Worm (Caenorhabditis elegans) whole organism, mixed stage, embryonic: ENCODE results near the gene F54E4.4.

Experiments
- bed-3 ChIP-seq: fragments of 200-800 bp; sonication (Bioruptor generic); optimal IDR thresholded peaks from 3 replicates; lab custom pipeline; 2018; ENCODE audit warnings: mild to moderate bottlenecking, missing genetic modification characterization, moderate library complexity, missing compliant biosample characterization
- blmp-1 ChIP-seq: fragments of 150-350 bp; optimal IDR thresholded peaks from 2 replicates; lab custom pipeline; 2014; ENCODE audit warnings: missing biosample characterization, missing genetic modification characterization
- ceh-39 ChIP-seq: fragments of 150-350 bp; optimal IDR thresholded peaks from 2 replicates; lab custom pipeline; 2014; ENCODE audit warnings: missing biosample characterization, missing genetic modification characterization
- ceh-83 ChIP-seq: fragments of 200-800 bp; sonication (Bioruptor generic); optimal IDR thresholded peaks from 2 replicates; lab custom pipeline; 2018; ENCODE audit warnings: mild to moderate bottlenecking, missing genetic modification characterization, missing compliant biosample characterization
- ces-1 ChIP-seq: fragments of 150-350 bp; optimal IDR thresholded peaks from 2 replicates; lab custom pipeline; 2014; ENCODE audit warnings: missing biosample characterization, missing genetic modification reagents, missing genetic modification characterization
- cnd-1 ChIP-seq: fragments of 200-800 bp; sonication (Bioruptor generic); optimal IDR thresholded peaks from 2 replicates; lab custom pipeline; 2018; ENCODE audit warnings: mild to moderate bottlenecking, missing genetic modification characterization, missing compliant biosample characterization
- drap-1 ChIP-seq: fragments of 200-800 bp; sonication (Bioruptor generic); optimal IDR thresholded peaks from 3 replicates; lab custom pipeline; 2018; ENCODE audit warnings: mild to moderate bottlenecking, missing genetic modification characterization, missing compliant biosample characterization
- elt-1 ChIP-seq: sonication (generic microtip); optimal IDR thresholded peaks from 2 replicates; lab custom pipeline; 2017; ENCODE audit warnings: missing genetic modification characterization, mild to moderate bottlenecking, missing compliant biosample characterization, antibody characterized with exemption, moderate library complexity, borderline replicate concordance; ENCODE audit not compliant: insufficient read depth
- flh-1 ChIP-seq: fragments of 200-800 bp; sonication (Bioruptor generic); optimal IDR thresholded peaks from 2 replicates; lab custom pipeline; 2018; ENCODE audit warnings: mild to moderate bottlenecking, missing genetic modification characterization, moderate library complexity, missing compliant biosample characterization
- ham-2 ChIP-seq: fragments of 200-800 bp; sonication (Bioruptor generic); optimal IDR thresholded peaks from 2 replicates; lab custom pipeline; 2018; ENCODE audit warnings: mild to moderate bottlenecking, missing genetic modification characterization, missing compliant biosample characterization
- hlh-1 ChIP-seq: fragments of 150-350 bp; optimal IDR thresholded peaks from 2 replicates; lab custom pipeline; 2014; ENCODE audit warnings: missing biosample characterization, missing genetic modification reagents, missing genetic modification characterization
- lin-32 ChIP-seq: fragments of 200-800 bp; sonication (Bioruptor generic); optimal IDR thresholded peaks from 2 replicates; lab custom pipeline; 2018; ENCODE audit warnings: mild to moderate bottlenecking, missing genetic modification characterization, missing compliant biosample characterization
- lsy-2 ChIP-seq: fragments of 150-350 bp; optimal IDR thresholded peaks from 2 replicates; lab custom pipeline; 2014; ENCODE audit warnings: missing biosample characterization, missing genetic modification characterization
- mab-5 ChIP-seq: fragments of 150-350 bp; optimal IDR thresholded peaks from 2 replicates; lab custom pipeline; 2014; ENCODE audit warnings: missing biosample characterization, missing genetic modification characterization
- nhr-2 ChIP-seq: fragments of 150-350 bp; optimal IDR thresholded peaks from 2 replicates; lab custom pipeline; 2014; ENCODE audit warnings: missing biosample characterization, missing genetic modification characterization
- nhr-237 ChIP-seq: fragments of 150-350 bp; optimal IDR thresholded peaks from 2 replicates; lab custom pipeline; 2014; ENCODE audit warnings: missing biosample characterization, missing genetic modification characterization
- nhr-28 ChIP-seq: fragments of 150-350 bp; optimal IDR thresholded peaks from 2 replicates; lab custom pipeline; 2014; ENCODE audit warnings: missing biosample characterization, missing genetic modification characterization
- nhr-76 ChIP-seq: sonication (generic microtip); optimal IDR thresholded peaks from 2 replicates; lab custom pipeline; 2017; ENCODE audit warnings: missing biosample characterization, missing genetic modification characterization
- sem-2 ChIP-seq: fragments of 200-800 bp; sonication (Bioruptor generic); optimal IDR thresholded peaks from 2 replicates; lab custom pipeline; 2018; ENCODE audit warnings: mild to moderate bottlenecking, missing genetic modification characterization, missing compliant biosample characterization
- snpc-4 ChIP-seq: fragments of 150-350 bp; optimal IDR thresholded peaks from 2 replicates; lab custom pipeline; 2014; ENCODE audit warnings: missing biosample characterization, missing genetic modification characterization
- sptf-1 ChIP-seq: sonication (generic microtip); optimal IDR thresholded peaks from 2 replicates; lab custom pipeline; 2017; ENCODE audit warnings: mild to moderate bottlenecking, missing genetic modification characterization, moderate library complexity, missing compliant biosample characterization
- tbx-8 ChIP-seq: fragments of 200-800 bp; sonication (Bioruptor generic); optimal IDR thresholded peaks from 2 replicates; lab custom pipeline; 2018; ENCODE audit warnings: mild to moderate bottlenecking, missing genetic modification characterization, moderate library complexity, missing compliant biosample characterization
- unc-120 ChIP-seq: sonication (generic microtip); optimal IDR thresholded peaks from 2 replicates; lab custom pipeline; 2017; ENCODE audit warnings: missing genetic modification characterization, missing compliant biosample characterization; ENCODE audit not compliant: poor library complexity, severe bottlenecking
- unc-62 ChIP-seq: fragments of 150-350 bp; optimal IDR thresholded peaks from 2 replicates; lab custom pipeline; 2014; ENCODE audit warnings: missing biosample characterization, missing genetic modification reagents, missing genetic modification characterization
- zip-8 ChIP-seq: fragments of 150-350 bp; optimal IDR thresholded peaks from 2 replicates; lab custom pipeline; 2014; ENCODE audit warnings: missing biosample characterization, missing genetic modification characterization
- ztf-11 ChIP-seq: fragments of 150-350 bp; optimal IDR thresholded peaks from 2 replicates; lab custom pipeline; 2014; ENCODE audit warnings: missing biosample characterization, missing genetic modification characterization

F54E4.4 gene

ce11 chrX:14645392-14645791 is at the start of gene F54E4.4:
Gene F54E4.4, minus strand, starts transcription at chrX:14645492.
- TF ChIP-seq hlh-1 (tag; lab: Kevin White, UChicago) = no peak
- no peak for TF ChIP-seq ztf-11
- no peak for TF ChIP-seq nhr-2 (tag; lab: Kevin White, UChicago)
- TF ChIP-seq ham-2 (GFP tag; lab: Kevin White, UChicago) = no peak
- no peak for TF ChIP-seq unc-62
- TF ChIP-seq tbx-8 = no peak
- no peak for TF ChIP-seq flh-1 (GFP tag; lab: Kevin White, UChicago)
- TF ChIP-seq drap-1 (GFP tag; lab: Kevin White, UChicago) = no peak
- TF ChIP-seq nhr-28 (tag; lab: Kevin White, UChicago) = no peak
- no peak for TF ChIP-seq sem-2 (GFP tag; lab: Kevin White, UChicago)
- TF ChIP-seq elt-1 (tag; lab: Kevin White, UChicago) = no peak
- TF ChIP-seq ces-1 (GFP tag; lab: Kevin White, UChicago) = no peak
- no peak for TF ChIP-seq unc-120 (tag; lab: Kevin White, UChicago)
- no peak for TF ChIP-seq sptf-1 (tag; lab: Kevin White, UChicago)
- no peak for TF ChIP-seq lsy-2 (tag; lab: Kevin White, UChicago)
- TF ChIP-seq, all 35 proteins: peak for 0

ce11 chrX:14694633-14695177 is 49.4 kb upstream of the F54E4.4 start:
- no peak for TF ChIP-seq zip-8 (tag; lab: Kevin White, UChicago)
- peak; percentile 97 for TF ChIP-seq ces-1 (GFP tag; lab: Kevin White, UChicago)

- TF ChIP-seq cnd-1 (tag; lab: Kevin White, UChicago) (no peak), ces-1 (GFP tag; lab: Kevin White, UChicago) (peak; percentile 3)
Observed at ce11 chrX:14692905-14693304, 47.6 kb upstream of the F54E4.4 start, which contains the start of gene sox-3. Gene sox-3, minus strand, starts transcription at chrX:14693005.

ce11 chrX:14684406-14684927 is 39.2 kb upstream of the F54E4.4 start, which contains the start of gene csq-1:
Gene csq-1, plus strand, starts transcription at chrX:14684877.
- peak; percentile 53 for TF ChIP-seq unc-62
- no peak for TF ChIP-seq sptf-1 (tag; lab: Kevin White, UChicago)
- TF ChIP-seq hlh-1 (tag; lab: Kevin White, UChicago) = peak; percentile 69
- no peak for TF ChIP-seq ceh-39 (tag; lab: Kevin White, UChicago)
- TF ChIP-seq unc-120 (tag; lab: Kevin White, UChicago) = peak; percentile 66

ce11 chrX:14680474-14680873 is 35.2 kb upstream of the F54E4.4 start:
- TF ChIP-seq flh-1 (GFP tag; lab: Kevin White, UChicago) = no peak
- TF ChIP-seq sem-2 (GFP tag; lab: Kevin White, UChicago) = no peak
- TF ChIP-seq mab-5 (tag; lab: Kevin White, UChicago) = no peak
- no peak for TF ChIP-seq nhr-76 (tag; lab: Kevin White, UChicago)
- TF ChIP-seq ceh-83 = no peak
- TF ChIP-seq snpc-4 (tag; lab: Kevin White, UChicago) = no peak
- TF ChIP-seq tbx-8 = no peak
- no peak for TF ChIP-seq ham-2 (GFP tag; lab: Kevin White, UChicago)
- TF ChIP-seq ztf-11 = no peak
- no peak for TF ChIP-seq lin-32
- no peak for TF ChIP-seq ceh-39 (tag; lab: Kevin White, UChicago)
- no peak for TF ChIP-seq bed-3 (GFP tag; lab: Kevin White, UChicago)

ce11 chrX:14678983-14679382 is 33.7 kb upstream of the F54E4.4 start:
- TF ChIP-seq hlh-1 (tag; lab: Kevin White, UChicago) (no peak), nhr-2 (tag; lab: Kevin White, UChicago) (no peak), blmp-1 (tag; lab: Kevin White, UChicago) (no peak), ceh-39 (tag; lab: Kevin White, UChicago) (no peak), lsy-2 (tag; lab: Kevin White, UChicago) (no peak), nhr-237 (tag; lab: Kevin White, UChicago) (no peak)
